Worm (Caenorhabditis elegans) whole organism, L4 larva: Measurements from ENCODE around the gene mrps-21.

Source experiments
- F49E8.2 ChIP-seq: sonication (generic microtip); optimal IDR thresholded peaks from 2 replicates; lab custom pipeline; 2016; ENCODE audit warnings: missing compliant biosample characterization, mild to moderate bottlenecking, missing genetic modification characterization, borderline replicate concordance
- Y48G9A.11 ChIP-seq: fragments of 200-800 bp; sonication (Bioruptor generic); IDR thresholded peaks from 2 replicates; pipeline ENCODE4 v1.3.6; 2022; ENCODE audit warnings: missing genetic modification reagents, missing genetic modification characterization, missing compliant biosample characterization
- ZK337.2 ChIP-seq: fragments of 200-800 bp; sonication (Bioruptor generic); IDR thresholded peaks from 2 replicates; pipeline ENCODE4 v1.3.6; 2022; ENCODE audit warnings: missing genetic modification reagents, missing genetic modification characterization, missing compliant biosample characterization
- aha-1 ChIP-seq: fragments of 150-350 bp; peaks from one replicate; lab custom pipeline; 2014; ENCODE audit warnings: missing biosample characterization, missing genetic modification characterization
- aly-2 ChIP-seq: sonication (generic microtip); optimal IDR thresholded peaks from 2 replicates; lab custom pipeline; 2018; ENCODE audit warnings: missing biosample characterization, missing genetic modification characterization
- ama-1 ChIP-seq: fragments of 150-350 bp; optimal IDR thresholded peaks from 2 replicates; lab custom pipeline; 2014; ENCODE audit warnings: inconsistent platforms, mixed read lengths
- attf-4 ChIP-seq: sonication (generic microtip); optimal IDR thresholded peaks from 3 replicates; lab custom pipeline; 2017; ENCODE audit warnings: missing biosample characterization, missing genetic modification characterization
- ceh-32 ChIP-seq: sonication (generic microtip); optimal IDR thresholded peaks from 2 replicates; lab custom pipeline; 2016; ENCODE audit warnings: mild to moderate bottlenecking, missing genetic modification characterization, missing compliant biosample characterization; ENCODE audit not compliant: poor library complexity
- ceh-82 ChIP-seq: sonication (generic microtip); optimal IDR thresholded peaks from 2 replicates; lab custom pipeline; 2017; ENCODE audit warnings: missing biosample characterization, missing genetic modification characterization
- daf-16 ChIP-seq, 3 experiments: sonication (generic microtip); optimal IDR thresholded peaks; 2 replicates each; lab custom pipeline; 2016 to 2017; ENCODE audit warnings: missing genetic modification characterization in 3 of 3, missing genetic modification reagents in 3 of 3, mild to moderate bottlenecking in 2 of 3, missing compliant biosample characterization in 2 of 3, missing biosample characterization in 1 of 3, moderate library complexity in 1 of 3
- daf-8 ChIP-seq: fragments of 200-800 bp; sonication (Bioruptor generic); IDR thresholded peaks from 2 replicates; pipeline ENCODE4 v1.3.6; 2022; ENCODE audit warnings: missing genetic modification characterization, missing compliant biosample characterization
- hlh-11 ChIP-seq: fragments of 200-800 bp; sonication (Bioruptor generic); optimal IDR thresholded peaks from 2 replicates; lab custom pipeline; 2018; ENCODE audit warnings: mild to moderate bottlenecking, missing genetic modification characterization, missing compliant biosample characterization
- lim-7 ChIP-seq: fragments of 200-800 bp; sonication (Bioruptor generic); IDR thresholded peaks from 2 replicates; pipeline ENCODE4 v1.3.6; 2022; ENCODE audit warnings: missing genetic modification characterization, missing compliant biosample characterization
- lin-1 ChIP-seq: fragments of 200-800 bp; sonication (Bioruptor generic); IDR thresholded peaks from 2 replicates; pipeline ENCODE4 v1.3.6; 2022; ENCODE audit warnings: missing genetic modification reagents, missing genetic modification characterization, missing compliant biosample characterization
- lin-13 ChIP-seq: fragments of 150-350 bp; optimal IDR thresholded peaks from 2 replicates; lab custom pipeline; 2014; ENCODE audit warnings: missing biosample characterization, missing genetic modification reagents, missing genetic modification characterization
- lin-39 ChIP-seq: fragments of 150-350 bp; optimal IDR thresholded peaks from 2 replicates; lab custom pipeline; 2014; ENCODE audit warnings: missing biosample characterization, missing genetic modification reagents, missing genetic modification characterization
- mxl-2 ChIP-seq: fragments of 200-800 bp; sonication (Bioruptor generic); conservative IDR thresholded peaks from 2 replicates; pipeline ENCODE4 v1.3.6; 2022; ENCODE audit warnings: missing genetic modification reagents, missing genetic modification characterization, missing compliant biosample characterization
- nhr-10 ChIP-seq: fragments of 150-350 bp; optimal IDR thresholded peaks from 2 replicates; lab custom pipeline; 2014; ENCODE audit warnings: missing biosample characterization, missing genetic modification characterization
- nhr-102 ChIP-seq: sonication (generic microtip); optimal IDR thresholded peaks from 2 replicates; lab custom pipeline; 2016; ENCODE audit warnings: mild to moderate bottlenecking, missing genetic modification characterization, moderate library complexity, missing compliant biosample characterization
- nhr-11 ChIP-seq: fragments of 150-350 bp; optimal IDR thresholded peaks from 2 replicates; lab custom pipeline; 2014; ENCODE audit warnings: missing biosample characterization, missing genetic modification characterization
- nhr-28 ChIP-seq: fragments of 150-350 bp; optimal IDR thresholded peaks from 2 replicates; lab custom pipeline; 2014; ENCODE audit warnings: missing biosample characterization, missing genetic modification characterization
- nhr-76 ChIP-seq: fragments of 150-350 bp; optimal IDR thresholded peaks from 2 replicates; lab custom pipeline; 2014; ENCODE audit warnings: missing biosample characterization, missing genetic modification characterization
- pqm-1 ChIP-seq: sonication (generic microtip); optimal IDR thresholded peaks from 2 replicates; lab custom pipeline; 2017; ENCODE audit warnings: missing biosample characterization, missing genetic modification characterization
- rbr-2 ChIP-seq: sonication (generic microtip); optimal IDR thresholded peaks from 2 replicates; lab custom pipeline; 2016; ENCODE audit warnings: missing genotype, missing genetic modification characterization, missing compliant biosample characterization
- saeg-2 ChIP-seq: fragments of 200-800 bp; sonication (Bioruptor generic); IDR thresholded peaks from 2 replicates; pipeline ENCODE4 v1.3.6; 2022; ENCODE audit warnings: missing genetic modification reagents, missing genetic modification characterization, missing compliant biosample characterization
- set-16 ChIP-seq: fragments of 200-800 bp; sonication (Bioruptor generic); IDR thresholded peaks from 2 replicates; pipeline ENCODE4 v1.3.6; 2022; ENCODE audit warnings: missing genetic modification reagents, missing genetic modification characterization, missing compliant biosample characterization
- skn-1 ChIP-seq: fragments of 150-350 bp; optimal IDR thresholded peaks from 2 replicates; lab custom pipeline; 2014; ENCODE audit warnings: missing biosample characterization, missing genetic modification characterization
- snpc-1.2 ChIP-seq: fragments of 200-800 bp; sonication (Bioruptor generic); IDR thresholded peaks from 2 replicates; pipeline ENCODE4 v1.3.6; 2022; ENCODE audit warnings: missing genetic modification reagents, missing genetic modification characterization, missing compliant biosample characterization
- tag-97 ChIP-seq: fragments of 200-800 bp; sonication (Bioruptor generic); IDR thresholded peaks from 2 replicates; pipeline ENCODE4 v1.3.6; 2022; ENCODE audit warnings: missing genetic modification characterization, missing compliant biosample characterization
- unc-62 ChIP-seq, 3 experiments: fragments of 150-350 bp in 1 of 3; sonication (generic microtip); optimal IDR thresholded peaks in 2 of 3; peaks in 1 of 3; 1 replicate in 1 of 3; 2 replicates in 2 of 3; lab custom pipeline; 2014 to 2017; ENCODE audit warnings: missing biosample characterization in 3 of 3, missing genetic modification characterization in 3 of 3, missing genetic modification reagents in 3 of 3, missing genotype in 1 of 3
- zag-1 ChIP-seq: fragments of 150-350 bp; optimal IDR thresholded peaks from 2 replicates; lab custom pipeline; 2014; ENCODE audit warnings: missing biosample characterization, missing genetic modification characterization
- zfp-2 ChIP-seq: sonication (generic microtip); optimal IDR thresholded peaks from 2 replicates; lab custom pipeline; 2016; ENCODE audit warnings: mild to moderate bottlenecking, missing genetic modification characterization, missing compliant biosample characterization
- zip-2 ChIP-seq: fragments of 150-350 bp; optimal IDR thresholded peaks from 2 replicates; lab custom pipeline; 2014; ENCODE audit warnings: missing biosample characterization, missing genetic modification characterization

mrps-21 gene

ce11 chrIV:4639352-4639751 is 20.0 kb downstream of the mrps-21 start:
- TF ChIP-seq skn-1 (tag; lab: Kevin White, UChicago): no peak
- no peak for TF ChIP-seq snpc-1.2 (GFP tag; lab: Robert Waterston, UW)
- no peak for TF ChIP-seq nhr-10 (tag; lab: Kevin White, UChicago)
- TF ChIP-seq hlh-11 (tag; lab: Kevin White, UChicago): peak; percentile 6
- TF ChIP-seq ZK337.2 (GFP tag; lab: Robert Waterston, UW): 0 out of 2 replicates have a peak, but pooled peaks have one; percentile 28
- TF ChIP-seq nhr-28 (tag; lab: Kevin White, UChicago): peak; percentile 41
- peak; percentile 76 for TF ChIP-seq aha-1 (tag; lab: Kevin White, UChicago)
- TF ChIP-seq, all 104 proteins: peak for 4

- no peak for TF ChIP-seq Y48G9A.11
- no peak for TF ChIP-seq ceh-82 (tag; lab: Kevin White, UChicago)
- no peak for TF ChIP-seq lin-1
- TF ChIP-seq daf-16 (GFP tag; optimal IDR thresholded peaks at IDR 0.05; lab: Kevin White, UChicago): peak in 1 of 2 experiments; percentile 37
- no peak for TF ChIP-seq daf-16 (tag; optimal IDR thresholded peaks at IDR 0.05; lab: Kevin White, UChicago)
- peak; percentile 29 for TF ChIP-seq nhr-11
- no peak for TF ChIP-seq skn-1 (tag; lab: Kevin White, UChicago)
- no peak for TF ChIP-seq nhr-76 (tag; lab: Kevin White, UChicago)
- TF ChIP-seq daf-8 (GFP tag; lab: Robert Waterston, UW): no peak
- TF ChIP-seq attf-4: no peak
- no peak for TF ChIP-seq snpc-1.2 (GFP tag; lab: Robert Waterston, UW)
- peak in 1 of 2 experiments; percentile 78 for TF ChIP-seq unc-62 (GFP tag; optimal IDR thresholded peaks at IDR 0.05 in 1 of 2; lab: Kevin White, UChicago)
- TF ChIP-seq unc-62 (tag; optimal IDR thresholded peaks at IDR 0.05; lab: Kevin White, UChicago): no peak
- no peak for TF ChIP-seq nhr-102 (tag; lab: Kevin White, UChicago)
- no peak for TF ChIP-seq mxl-2
- TF ChIP-seq ZK337.2 (GFP tag; lab: Robert Waterston, UW): peak; percentile 53; the same call in 1 of the 2 replicates
- TF ChIP-seq, all 104 proteins: peak for 4
Measured at ce11 chrIV:4637840-4638239, 21.5 kb downstream of the mrps-21 start, which contains the start of gene F19C7.8. Gene F19C7.8, minus strand, starts transcription at chrIV:4638095.

ce11 chrIV:4636001-4636400 is 23.3 kb downstream of the mrps-21 start, which contains the start of gene R105.5:
Gene R105.5, plus strand, starts transcription at chrIV:4636301.
- TF ChIP-seq zag-1 (tag; lab: Kevin White, UChicago): no peak

ce11 chrIV:4633393-4633792 is 25.9 kb downstream of the mrps-21 start, which contains the start of gene R105.1:
Gene R105.1, plus strand, starts transcription at chrIV:4633693.
- TF ChIP-seq aly-2 (no peak), daf-16 (GFP tag; optimal IDR thresholded peaks at IDR 0.05; lab: Kevin White, UChicago) (no peak), daf-16 (tag; optimal IDR thresholded peaks at IDR 0.05; lab: Kevin White, UChicago) (no peak), ZK337.2 (GFP tag; lab: Robert Waterston, UW) (no peak), tag-97 (GFP tag; lab: Robert Waterston, UW) (no peak), nhr-102 (tag; lab: Kevin White, UChicago) (no peak), saeg-2 (GFP tag; lab: Robert Waterston, UW) (no peak), snpc-1.2 (GFP tag; lab: Robert Waterston, UW) (no peak), ama-1 (no peak), lin-13 (GFP tag; lab: Kevin White, UChicago) (no peak), lin-39 (no peak), zip-2 (tag; lab: Kevin White, UChicago) (no peak), zfp-2 (tag; lab: Kevin White, UChicago) (no peak), pqm-1 (tag; lab: Kevin White, UChicago) (no peak), lin-1 (no peak), lim-7 (GFP tag; lab: Robert Waterston, UW) (no peak), set-16 (GFP tag; lab: Robert Waterston, UW) (no peak), rbr-2 (tag; lab: Kevin White, UChicago) (no peak)

- no peak for TF ChIP-seq F49E8.2 (tag; lab: Kevin White, UChicago)
- TF ChIP-seq set-16 (GFP tag; lab: Robert Waterston, UW): peak; percentile 88
- TF ChIP-seq aha-1 (tag; lab: Kevin White, UChicago): peak; percentile 16
- no peak for TF ChIP-seq ceh-32 (tag; lab: Kevin White, UChicago)
Measured at ce11 chrIV:4623852-4624251, 35.5 kb downstream of the mrps-21 start.
